Fruit fly (Drosophila melanogaster) S2 (cell line): ENCODE measurements around the gene tweek.

Experiments used
- CG8478 ChIP-seq: fragments of >200 bp; optimal IDR thresholded peaks from 2 replicates; lab custom pipeline; 2018
- CTCF ChIP-seq, 2 experiments: fragments of >200 bp; optimal IDR thresholded peaks; 2 replicates each; lab custom pipeline; 2018

DNA sequence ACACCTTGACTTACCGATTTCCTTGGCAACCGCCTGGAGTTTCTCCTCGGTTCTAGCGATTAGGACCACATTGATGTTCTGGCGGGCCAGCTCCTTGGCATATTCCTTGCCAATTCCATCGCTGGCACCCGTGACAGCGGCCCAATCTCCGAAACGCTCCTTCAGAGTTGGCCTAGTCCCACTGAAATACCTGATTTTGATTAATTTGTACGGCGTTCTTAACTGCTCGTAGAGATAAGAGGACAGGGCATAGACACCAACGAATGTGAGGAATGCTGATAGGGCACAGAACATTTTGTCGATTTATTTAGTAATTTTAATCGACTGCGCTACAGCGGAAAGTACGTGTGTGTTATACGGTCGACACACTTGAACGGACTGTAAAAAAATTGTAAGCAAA is 27.2 kb upstream of the tweek start, which contains the start of gene CG6012:
- no peak for TF ChIP-seq CG8478 (lab: Kevin White, UChicago)
- TF ChIP-seq CTCF (optimal IDR thresholded peaks at IDR 0.05; lab: Kevin White, UChicago) = no peak
